Fruit fly (Drosophila melanogaster): ENCODE data around the gene Vps45.

Gene Vps45

DNA sequence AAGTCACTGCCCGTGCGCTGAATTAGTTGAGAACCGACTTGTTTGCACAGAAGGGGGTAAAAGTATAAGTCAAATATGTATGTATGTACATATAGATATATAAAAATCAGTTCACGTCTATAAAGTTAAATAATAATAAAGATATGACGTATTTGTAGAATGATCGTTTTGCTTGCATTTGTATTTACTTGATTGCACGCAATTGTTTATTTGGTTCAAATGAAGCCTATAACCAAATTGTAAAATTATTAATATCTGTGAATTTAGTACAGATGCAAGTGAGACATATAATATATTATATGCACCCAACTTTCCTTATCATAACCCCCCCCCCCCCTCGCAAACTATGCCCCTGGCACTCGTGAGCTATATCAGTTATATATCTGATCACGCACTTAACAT lies 36.8 kb downstream of the Vps45 start (continued):
- peak; percentile 11; the same call in 1 of the 2 replicates for TF ChIP-seq MBD-R2 (GFP tag; IDR thresholded peaks at IDR 0.05)
- TF ChIP-seq tio (GFP tag; optimal IDR thresholded peaks at IDR 0.05), result peak; percentile 23
- TF ChIP-seq ttk (GFP tag; IDR thresholded peaks at IDR 0.05), result no peak
- TF ChIP-seq CG9817 (tag; optimal IDR thresholded peaks at IDR 0.05), result no peak
- TF ChIP-seq CG8290 (GFP tag; optimal IDR thresholded peaks at IDR 0.05), result no peak
- TF ChIP-seq CG8290 (tag; optimal IDR thresholded peaks at IDR 0.05), result peak in 1 of 2 experiments; percentile 0
- peak; percentile 13 for TF ChIP-seq Nf-YB (GFP tag; optimal IDR thresholded peaks at IDR 0.05)
- peak; percentile 65; the same call in 2 of the 3 replicates for TF ChIP-seq Dbx (GFP tag; IDR thresholded peaks at IDR 0.05)
- peak; percentile 33 for TF ChIP-seq CG13624 (GFP tag; optimal IDR thresholded peaks at IDR 0.05)
- TF ChIP-seq CG16815 (GFP tag; optimal IDR thresholded peaks at IDR 0.05), result peak; percentile 12
- TF ChIP-seq CG15696 (tag; optimal IDR thresholded peaks at IDR 0.05), result peak; percentile 52
- peak in 1 of 2 experiments; percentile 9 for TF ChIP-seq Hr51 (GFP tag; optimal IDR thresholded peaks at IDR 0.05)
- peak; percentile 40; the same call in 1 of the 2 replicates for TF ChIP-seq NFAT (GFP tag; IDR thresholded peaks at IDR 0.05)
- TF ChIP-seq CG2875 (GFP tag; optimal IDR thresholded peaks at IDR 0.05), result peak; percentile 8
- peak; percentile 56 for TF ChIP-seq CG18262 (tag; optimal IDR thresholded peaks at IDR 0.05)
- no peak for TF ChIP-seq onecut (GFP tag; IDR thresholded peaks at IDR 0.05)
- TF ChIP-seq CG11696 (GFP tag; IDR thresholded peaks at IDR 0.05), result no peak
- TF ChIP-seq MESR4 (GFP tag; optimal IDR thresholded peaks at IDR 0.05), result no peak
- peak; percentile 68 for TF ChIP-seq Fer1 (GFP tag; optimal IDR thresholded peaks at IDR 0.05)
- TF ChIP-seq al (GFP tag; IDR thresholded peaks at IDR 0.05), result peak; percentile 52; the same call in 1 of the 2 replicates
- peak; percentile 43 for TF ChIP-seq nerfin-1 (tag; optimal IDR thresholded peaks at IDR 0.05)
- no peak for TF ChIP-seq Bgb (GFP tag; IDR thresholded peaks at IDR 0.05; ENCODE audit: partially characterized antibody)
- TF ChIP-seq CG1233 (GFP tag; optimal IDR thresholded peaks at IDR 0.05), result peak; percentile 53
- peak; percentile 89 for TF ChIP-seq CG18599 (GFP tag; optimal IDR thresholded peaks at IDR 0.05)
- TF ChIP-seq phol (tag; optimal IDR thresholded peaks at IDR 0.05), result peak; percentile 29
- TF ChIP-seq D19A (tag; optimal IDR thresholded peaks at IDR 0.05), result peak; percentile 39
- TF ChIP-seq Nf-YC (tag; optimal IDR thresholded peaks at IDR 0.05), result no peak
- TF ChIP-seq CG1603 (tag; optimal IDR thresholded peaks at IDR 0.05), result peak; percentile 29
- TF ChIP-seq lilli (GFP tag; optimal IDR thresholded peaks at IDR 0.05), result peak; percentile 25
- no peak for TF ChIP-seq tin (GFP tag; optimal IDR thresholded peaks at IDR 0.05)
- peak; percentile 41 for TF ChIP-seq Blimp-1 (GFP tag; optimal IDR thresholded peaks at IDR 0.05)
- peak; percentile 3 for TF ChIP-seq CG10267 (tag; optimal IDR thresholded peaks at IDR 0.05)
- no peak for TF ChIP-seq lov (optimal IDR thresholded peaks at IDR 0.05)
- no peak for TF ChIP-seq lov (GFP tag; IDR thresholded peaks at IDR 0.05)
- TF ChIP-seq scrt (GFP tag; optimal IDR thresholded peaks at IDR 0.05), result peak; percentile 49
- TF ChIP-seq CG11560 (tag; IDR thresholded peaks at IDR 0.05), result 0 out of 3 replicates have a peak, but pooled peaks have one; percentile 18
- no peak for TF ChIP-seq emc (GFP tag; optimal IDR thresholded peaks at IDR 0.05)
- TF ChIP-seq zfh1 (GFP tag; IDR thresholded peaks at IDR 0.05), result no peak
- TF ChIP-seq CG11504 (tag; optimal IDR thresholded peaks at IDR 0.05), result peak; percentile 66
- TF ChIP-seq CG7556 (GFP tag; optimal IDR thresholded peaks at IDR 0.05), result peak; percentile 28
- peak; percentile 13 for TF ChIP-seq CG10274 (GFP tag; optimal IDR thresholded peaks at IDR 0.05)
- no peak for TF ChIP-seq jumu (GFP tag; optimal IDR thresholded peaks at IDR 0.05)
- TF ChIP-seq ap (GFP tag; IDR thresholded peaks at IDR 0.05), result no peak
- TF ChIP-seq dm (GFP tag; optimal IDR thresholded peaks at IDR 0.05), result no peak
- TF ChIP-seq CG31441 (GFP tag; IDR thresholded peaks at IDR 0.05), result peak; percentile 50
- TF ChIP-seq lola (GFP tag; optimal IDR thresholded peaks at IDR 0.05), result peak in 1 of 3 experiments; percentile 8
- TF ChIP-seq Oli (tag; optimal IDR thresholded peaks at IDR 0.05), result peak; percentile 32
- TF ChIP-seq D19B (GFP tag; optimal IDR thresholded peaks at IDR 0.05), result peak; percentile 41
- peak; percentile 56 for TF ChIP-seq CG17359 (tag; optimal IDR thresholded peaks at IDR 0.05)
- 0 out of 2 replicates have a peak, but pooled peaks have one; percentile 34 for TF ChIP-seq wdn (GFP tag; IDR thresholded peaks at IDR 0.05)

Data from whole organism, embryonic.